Fruit fly (Drosophila melanogaster): ENCODE results near the gene P5cr.
A peak's percentile ranks its signal among the peaks of the same experiment; 100 is the strongest.

dm6 chr3R:18987428-18988416, 41.0 kb upstream of the P5cr start:
- TF ChIP-seq Nf-YB (GFP tag; optimal IDR thresholded peaks at IDR 0.05) (no peak), Oli (tag; optimal IDR thresholded peaks at IDR 0.05) (no peak), chinmo (GFP tag; IDR thresholded peaks at IDR 0.05; ENCODE audit: partially characterized antibody) (0 out of 4 replicates have a peak, but pooled peaks have one; percentile 59), Chrac-16 (GFP tag; optimal IDR thresholded peaks at IDR 0.05) (no peak), CG15601 (tag; optimal IDR thresholded peaks at IDR 0.05) (peak; percentile 35), CG7372 (GFP tag; IDR thresholded peaks at IDR 0.05) (no peak), CG12391 (tag; optimal IDR thresholded peaks at IDR 0.05) (peak; percentile 23), Abd-B (GFP tag; optimal IDR thresholded peaks at IDR 0.05) (no peak), CG7271 (tag; optimal IDR thresholded peaks at IDR 0.05) (no peak), zfh2 (GFP tag; optimal IDR thresholded peaks at IDR 0.05) (no peak), slou (GFP tag; optimal IDR thresholded peaks at IDR 0.05) (no peak), CG8281 (tag; optimal IDR thresholded peaks at IDR 0.05) (no peak), sqz (GFP tag; optimal IDR thresholded peaks at IDR 0.05) (peak; percentile 34)
